ENCODE assay signal across 1 fruit fly cellular context in the genomic region with DNA sequence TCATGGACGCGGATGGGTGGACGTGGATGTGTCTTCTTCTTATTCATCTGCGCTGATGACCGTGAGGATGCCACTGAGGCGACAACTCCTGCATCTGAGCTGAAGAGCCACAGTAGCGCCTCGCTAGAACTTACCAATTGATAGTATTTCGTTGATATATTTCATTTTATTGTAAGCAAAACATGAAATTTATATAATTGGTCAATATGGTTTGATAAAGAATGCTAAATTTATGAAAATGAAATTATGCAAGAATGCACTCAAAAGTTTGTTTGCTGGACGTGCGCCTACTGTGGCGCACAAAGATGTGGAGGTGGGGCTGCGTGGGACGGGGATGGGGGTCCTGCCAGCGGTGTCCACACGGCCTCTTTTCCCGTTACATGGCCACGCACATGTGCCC.
A peak's percentile ranks its signal among the peaks of the same experiment; 100 is the strongest.
TF ChIP-seq lines count a peak whose summit lies in the region.

No protein-coding gene starts in this region.

TF ChIP-seq in whole organism, embryonic, 481 proteins besides CTCF, POLR2A, EP300 and RAD21 (continued from another document and continues in another):
- TF ChIP-seq Chrac-16 (GFP tag; optimal IDR thresholded peaks at IDR 0.05; lab: Kevin White, UChicago) (peak; percentile 55), Rfx (GFP tag; IDR thresholded peaks at IDR 0.05; lab: Robert Waterston, UW) (no peak), croc (GFP tag; conservative IDR thresholded peaks at IDR 0.05; lab: Robert Waterston, UW) (peak; percentile 61; the same call in 2 of the 3 replicates), schlank (tag; optimal IDR thresholded peaks at IDR 0.05; lab: Kevin White, UChicago) (no peak), CG9727 (GFP tag; optimal IDR thresholded peaks at IDR 0.05; lab: Kevin White, UChicago) (peak; percentile 76), ssp (GFP tag; IDR thresholded peaks at IDR 0.05; lab: Robert Waterston, UW) (no peak), NfI (GFP tag; optimal IDR thresholded peaks at IDR 0.05; lab: Kevin White, UChicago) (no peak), HLH54F (GFP tag; optimal IDR thresholded peaks at IDR 0.05; lab: Kevin White, UChicago) (no peak), CG10462 (GFP tag; optimal IDR thresholded peaks at IDR 0.05; lab: Kevin White, UChicago) (no peak), fd102C (GFP tag; optimal IDR thresholded peaks at IDR 0.05; lab: Kevin White, UChicago) (no peak), CG15479 (GFP tag; optimal IDR thresholded peaks at IDR 0.05; lab: Kevin White, UChicago) (no peak), CG3995 (GFP tag; optimal IDR thresholded peaks at IDR 0.05; lab: Kevin White, UChicago) (no peak), Ets65A (GFP tag; lab: Kevin White, UChicago) (no peak), sens-2 (GFP tag; IDR thresholded peaks at IDR 0.05; lab: Robert Waterston, UW) (no peak), CG7556 (GFP tag; optimal IDR thresholded peaks at IDR 0.05; lab: Kevin White, UChicago) (peak; percentile 48), CG2678 (tag; optimal IDR thresholded peaks at IDR 0.05; lab: Kevin White, UChicago) (peak; percentile 12), nmo (GFP tag; optimal IDR thresholded peaks at IDR 0.05; lab: Kevin White, UChicago) (peak; percentile 57), CG18011 (GFP tag; optimal IDR thresholded peaks at IDR 0.05; lab: Kevin White, UChicago) (no peak), CG2712 (tag; optimal IDR thresholded peaks at IDR 0.05; lab: Kevin White, UChicago) (peak; percentile 82), p53 (GFP tag; optimal IDR thresholded peaks at IDR 0.05; lab: Kevin White, UChicago) (no peak), CG12744 (GFP tag; optimal IDR thresholded peaks at IDR 0.05; lab: Kevin White, UChicago) (no peak), Blimp-1 (GFP tag; optimal IDR thresholded peaks at IDR 0.05; lab: Kevin White, UChicago) (peak; percentile 48), CG3847 (GFP tag; IDR thresholded peaks at IDR 0.05; lab: Robert Waterston, UW) (no peak), CG4820 (GFP tag; optimal IDR thresholded peaks at IDR 0.05; lab: Kevin White, UChicago) (peak; percentile 29), Dbx (GFP tag; IDR thresholded peaks at IDR 0.05; lab: Robert Waterston, UW) (no peak), CG10267 (tag; optimal IDR thresholded peaks at IDR 0.05; lab: Kevin White, UChicago) (peak; percentile 60), dpn (GFP tag; optimal IDR thresholded peaks at IDR 0.05; lab: Kevin White, UChicago) (no peak), h (optimal IDR thresholded peaks at IDR 0.05; lab: Kevin White, UChicago) (no peak), H15 (GFP tag; IDR thresholded peaks at IDR 0.05; lab: Robert Waterston, UW) (no peak), CoRest (tag; optimal IDR thresholded peaks at IDR 0.05; lab: Kevin White, UChicago) (peak; percentile 35), CG14667 (GFP tag; IDR thresholded peaks at IDR 0.05; lab: Robert Waterston, UW) (no peak), nerfin-2 (GFP tag; IDR thresholded peaks at IDR 0.05; lab: Robert Waterston, UW; ENCODE audit: partially characterized antibody) (no peak), gce (GFP tag; IDR thresholded peaks at IDR 0.05; lab: Robert Waterston, UW) (no peak), CG33557 (GFP tag; optimal IDR thresholded peaks at IDR 0.05; lab: Kevin White, UChicago) (peak; percentile 65), CG2202 (tag; optimal IDR thresholded peaks at IDR 0.05; lab: Kevin White, UChicago) (peak; percentile 30), toy (GFP tag; IDR thresholded peaks at IDR 0.05; lab: Robert Waterston, UW) (no peak), Xrp1 (GFP tag; IDR thresholded peaks at IDR 0.05; lab: Robert Waterston, UW) (peak; percentile 84), MTF-1 (GFP tag; optimal IDR thresholded peaks at IDR 0.05; lab: Kevin White, UChicago; ENCODE audit: borderline replicate concordance) (no peak), dati (GFP tag; IDR thresholded peaks at IDR 0.05; lab: Robert Waterston, UW) (no peak), Sox102F (GFP tag; optimal IDR thresholded peaks at IDR 0.05; lab: Kevin White, UChicago) (peak; percentile 2), CG6791 (GFP tag; IDR thresholded peaks at IDR 0.05; lab: Robert Waterston, UW; ENCODE audit: partially characterized antibody) (no peak), CG14050 (GFP tag; IDR thresholded peaks at IDR 0.05; lab: Robert Waterston, UW) (no peak), psq (GFP tag; optimal IDR thresholded peaks at IDR 0.05; lab: Kevin White, UChicago) (no peak), stc (GFP tag; IDR thresholded peaks at IDR 0.05; lab: Robert Waterston, UW) (no peak), trh (GFP tag; optimal IDR thresholded peaks at IDR 0.05; lab: Kevin White, UChicago) (no peak), HHEX (GFP tag; optimal IDR thresholded peaks at IDR 0.05; lab: Kevin White, UChicago) (no peak), MBD-R2 (GFP tag; IDR thresholded peaks at IDR 0.05; lab: Robert Waterston, UW) (no peak), Deaf1 (tag; optimal IDR thresholded peaks at IDR 0.05; lab: Kevin White, UChicago) (no peak), Kr (GFP tag; optimal IDR thresholded peaks at IDR 0.05; lab: Kevin White, UChicago) (peak; percentile 1), CG1832 (GFP tag; optimal IDR thresholded peaks at IDR 0.05; lab: Kevin White, UChicago) (no peak), tx (GFP tag; optimal IDR thresholded peaks at IDR 0.05; lab: Kevin White, UChicago) (no peak), Gug (GFP tag; IDR thresholded peaks at IDR 0.05; lab: Robert Waterston, UW) (peak; percentile 15; the same call in 1 of the 4 replicates), CG6272 (GFP tag; IDR thresholded peaks at IDR 0.05; lab: Robert Waterston, UW) (0 out of 2 replicates have a peak, but pooled peaks have one; percentile 27), pb (GFP tag; optimal IDR thresholded peaks at IDR 0.05; lab: Kevin White, UChicago) (no peak), cwo (GFP tag; optimal IDR thresholded peaks at IDR 0.05; lab: Kevin White, UChicago) (no peak), tup (GFP tag; optimal IDR thresholded peaks at IDR 0.05; lab: Kevin White, UChicago) (no peak), hbn (GFP tag; IDR thresholded peaks at IDR 0.05; lab: Robert Waterston, UW; ENCODE audit: partially characterized antibody) (no peak), pita (GFP tag; optimal IDR thresholded peaks at IDR 0.05; lab: Kevin White, UChicago) (no peak), crol (GFP tag; IDR thresholded peaks at IDR 0.05; lab: Robert Waterston, UW) (0 out of 2 replicates have a peak, but pooled peaks have one; percentile 4), ewg (GFP tag; optimal IDR thresholded peaks at IDR 0.05; lab: Kevin White, UChicago) (no peak), CG34422 (GFP tag; IDR thresholded peaks at IDR 0.05; lab: Robert Waterston, UW) (no peak; the same call in 1 of the 3 replicates), CG18619 (GFP tag; optimal IDR thresholded peaks at IDR 0.05; lab: Kevin White, UChicago) (no peak), Hmr (GFP tag; optimal IDR thresholded peaks at IDR 0.05; lab: Kevin White, UChicago) (no peak), CG17328 (GFP tag; IDR thresholded peaks at IDR 0.05; lab: Robert Waterston, UW) (peak; percentile 62), CG3281 (GFP tag; optimal IDR thresholded peaks at IDR 0.05; lab: Kevin White, UChicago) (no peak), shn (GFP tag; optimal IDR thresholded peaks at IDR 0.05; lab: Kevin White, UChicago) (no peak), CG43689 (GFP tag; IDR thresholded peaks at IDR 0.05; lab: Robert Waterston, UW) (no peak), Dip3 (GFP tag; optimal IDR thresholded peaks at IDR 0.05; lab: Kevin White, UChicago) (no peak), Awh (GFP tag; IDR thresholded peaks at IDR 0.05; lab: Robert Waterston, UW) (no peak), Camta (GFP tag; optimal IDR thresholded peaks at IDR 0.05; lab: Kevin White, UChicago) (no peak), CG11723 (GFP tag; optimal IDR thresholded peaks at IDR 0.05; lab: Kevin White, UChicago) (no peak), sug (tag; optimal IDR thresholded peaks at IDR 0.05; lab: Kevin White, UChicago) (no peak), Dref (GFP tag; IDR thresholded peaks at IDR 0.05; lab: Robert Waterston, UW) (no peak), danr (GFP tag; IDR thresholded peaks at IDR 0.05; lab: Robert Waterston, UW) (peak; percentile 19; the same call in 1 of the 2 replicates), CG5953 (GFP tag; IDR thresholded peaks at IDR 0.05; lab: Robert Waterston, UW) (no peak), CG7928 (GFP tag; optimal IDR thresholded peaks at IDR 0.05; lab: Kevin White, UChicago) (no peak), al (GFP tag; IDR thresholded peaks at IDR 0.05; lab: Robert Waterston, UW) (no peak), Dfd (GFP tag; optimal IDR thresholded peaks at IDR 0.05; lab: Kevin White, UChicago) (no peak), CG8359 (GFP tag; optimal IDR thresholded peaks at IDR 0.05; lab: Kevin White, UChicago; ENCODE audit: borderline replicate concordance) (peak; percentile 12), CG7357 (GFP tag; IDR thresholded peaks at IDR 0.05; lab: Robert Waterston, UW) (no peak), CG17912 (GFP tag; optimal IDR thresholded peaks at IDR 0.05; lab: Kevin White, UChicago) (no peak), bsh (GFP tag; optimal IDR thresholded peaks at IDR 0.05; lab: Kevin White, UChicago) (peak in 1 of 2 experiments; percentile 77), dmrt99B (tag; optimal IDR thresholded peaks at IDR 0.05; lab: Kevin White, UChicago) (no peak), CG4282 (GFP tag; optimal IDR thresholded peaks at IDR 0.05; lab: Kevin White, UChicago) (no peak), Atf3 (GFP tag; optimal IDR thresholded peaks at IDR 0.05; lab: Kevin White, UChicago) (no peak), Neu2 (GFP tag; optimal IDR thresholded peaks at IDR 0.05; lab: Kevin White, UChicago; ENCODE audit: borderline replicate concordance) (no peak), ERR (GFP tag; optimal IDR thresholded peaks at IDR 0.05; lab: Kevin White, UChicago) (no peak), CG32532 (GFP tag; IDR thresholded peaks at IDR 0.05; lab: Robert Waterston, UW) (no peak), CG14860 (GFP tag; IDR thresholded peaks at IDR 0.05; lab: Robert Waterston, UW; ENCODE audit: partially characterized antibody) (no peak), CHES-1-like (GFP tag; optimal IDR thresholded peaks at IDR 0.05; lab: Kevin White, UChicago) (no peak), Pdp1 (GFP tag; optimal IDR thresholded peaks at IDR 0.05; lab: Kevin White, UChicago) (no peak), CG8944 (GFP tag; optimal IDR thresholded peaks at IDR 0.05; lab: Kevin White, UChicago) (peak; percentile 1), z (GFP tag; IDR thresholded peaks at IDR 0.05; lab: Robert Waterston, UW) (no peak), sd (tag; optimal IDR thresholded peaks at IDR 0.05; lab: Kevin White, UChicago) (no peak), NFAT (GFP tag; IDR thresholded peaks at IDR 0.05; lab: Robert Waterston, UW) (no peak), Drgx (GFP tag; IDR thresholded peaks at IDR 0.05; lab: Robert Waterston, UW) (peak; percentile 18; the same call in 1 of the 2 replicates), prd (optimal IDR thresholded peaks at IDR 0.05; lab: Kevin White, UChicago) (no peak), prd (GFP tag; IDR thresholded peaks at IDR 0.05; lab: Robert Waterston, UW) (peak; percentile 60; the same call in 2 of the 3 replicates), CG7963 (GFP tag; IDR thresholded peaks at IDR 0.05; lab: Robert Waterston, UW; ENCODE audit: partially characterized antibody) (no peak), D19A (tag; optimal IDR thresholded peaks at IDR 0.05; lab: Kevin White, UChicago) (peak; percentile 51), CG13624 (GFP tag; optimal IDR thresholded peaks at IDR 0.05; lab: Kevin White, UChicago) (no peak), CG16815 (GFP tag; optimal IDR thresholded peaks at IDR 0.05; lab: Kevin White, UChicago) (peak; percentile 76), gsb (GFP tag; IDR thresholded peaks at IDR 0.05; lab: Robert Waterston, UW) (no peak), jigr1 (GFP tag; IDR thresholded peaks at IDR 0.05; lab: Robert Waterston, UW) (no peak), CG17186 (GFP tag; optimal IDR thresholded peaks at IDR 0.05; lab: Kevin White, UChicago) (no peak), her (GFP tag; optimal IDR thresholded peaks at IDR 0.05; lab: Kevin White, UChicago) (no peak), CG7372 (GFP tag; IDR thresholded peaks at IDR 0.05; lab: Robert Waterston, UW) (no peak), CG2129 (GFP tag; IDR thresholded peaks at IDR 0.05; lab: Robert Waterston, UW; ENCODE audit: partially characterized antibody) (no peak), CG4707 (GFP tag; optimal IDR thresholded peaks at IDR 0.05; lab: Kevin White, UChicago) (no peak), Ssrp (tag; optimal IDR thresholded peaks at IDR 0.05; lab: Kevin White, UChicago) (no peak), ac (GFP tag; optimal IDR thresholded peaks at IDR 0.05; lab: Kevin White, UChicago) (peak; percentile 41), CG10366 (GFP tag; IDR thresholded peaks at IDR 0.05; lab: Robert Waterston, UW) (0 out of 2 replicates have a peak, but pooled peaks have one; percentile 21), eyg (GFP tag; optimal IDR thresholded peaks at IDR 0.05; lab: Kevin White, UChicago) (no peak), Hr3 (GFP tag; optimal IDR thresholded peaks at IDR 0.05; lab: Kevin White, UChicago) (peak; percentile 9), tin (GFP tag; optimal IDR thresholded peaks at IDR 0.05; lab: Kevin White, UChicago) (no peak), chm (GFP tag; IDR thresholded peaks at IDR 0.05; lab: Robert Waterston, UW) (no peak), jumu (GFP tag; optimal IDR thresholded peaks at IDR 0.05; lab: Kevin White, UChicago) (peak; percentile 7), PHDP (tag; optimal IDR thresholded peaks at IDR 0.05; lab: Kevin White, UChicago) (no peak), CG17568 (GFP tag; optimal IDR thresholded peaks at IDR 0.05; lab: Kevin White, UChicago) (no peak), btn (GFP tag; optimal IDR thresholded peaks at IDR 0.05; lab: Kevin White, UChicago) (no peak), CG6765 (GFP tag; optimal IDR thresholded peaks at IDR 0.05; lab: Kevin White, UChicago) (no peak), Six4 (GFP tag; optimal IDR thresholded peaks at IDR 0.05; lab: Kevin White, UChicago) (peak; percentile 1), cato (GFP tag; optimal IDR thresholded peaks at IDR 0.05; lab: Kevin White, UChicago; ENCODE audit: borderline replicate concordance) (no peak), gsb-n (tag; optimal IDR thresholded peaks at IDR 0.05; lab: Kevin White, UChicago) (peak; percentile 40), Nf-YA (GFP tag; IDR thresholded peaks at IDR 0.05; lab: Robert Waterston, UW) (no peak), Ada2b (GFP tag; IDR thresholded peaks at IDR 0.05; lab: Robert Waterston, UW) (no peak), CG9817 (tag; optimal IDR thresholded peaks at IDR 0.05; lab: Kevin White, UChicago) (no peak), gem (tag; optimal IDR thresholded peaks at IDR 0.05; lab: Kevin White, UChicago) (peak; percentile 69), Hr39 (optimal IDR thresholded peaks at IDR 0.05; lab: Kevin White, UChicago) (no peak), vvl (GFP tag; IDR thresholded peaks at IDR 0.05; lab: Robert Waterston, UW) (peak; percentile 39; the same call in 1 of the 2 replicates), CG30403 (GFP tag; optimal IDR thresholded peaks at IDR 0.05; lab: Kevin White, UChicago) (peak; percentile 17)
